Worm (Caenorhabditis elegans) whole organism, L4 larva: ENCODE results near the gene C16B8.4.

Source experiments
- F44E2.7 ChIP-seq: fragments of 200-800 bp; sonication (Bioruptor generic); IDR thresholded peaks from 2 replicates; pipeline ENCODE4 v2.1.2; 2022; ENCODE audit warnings: missing genetic modification characterization, missing compliant biosample characterization
- Y105C5A.15 ChIP-seq: fragments of 200-800 bp; sonication (Bioruptor generic); IDR thresholded peaks from 2 replicates; pipeline ENCODE4 v1.3.6; 2022; ENCODE audit warnings: missing genetic modification characterization, missing compliant biosample characterization
- Y48G9A.11 ChIP-seq: fragments of 200-800 bp; sonication (Bioruptor generic); IDR thresholded peaks from 2 replicates; pipeline ENCODE4 v1.3.6; 2022; ENCODE audit warnings: missing genetic modification reagents, missing genetic modification characterization, missing compliant biosample characterization
- Y75B8A.6 ChIP-seq: fragments of 200-800 bp; sonication (Bioruptor generic); IDR thresholded peaks from 2 replicates; pipeline ENCODE4 v1.3.6; 2022; ENCODE audit warnings: missing genetic modification reagents, missing genetic modification characterization, missing compliant biosample characterization
- ama-1 ChIP-seq: fragments of 150-350 bp; optimal IDR thresholded peaks from 2 replicates; lab custom pipeline; 2014; ENCODE audit warnings: inconsistent platforms, mixed read lengths
- arid-1 ChIP-seq: fragments of 200-800 bp; sonication (Bioruptor generic); conservative IDR thresholded peaks from 2 replicates; pipeline ENCODE4 v1.3.6; 2022; ENCODE audit warnings: missing genetic modification reagents, missing genetic modification characterization, missing compliant biosample characterization
- ceh-20 ChIP-seq: fragments of 200-800 bp; sonication (Bioruptor generic); IDR thresholded peaks from 2 replicates; pipeline ENCODE4 v1.3.6; 2022; ENCODE audit warnings: missing genetic modification reagents, missing genetic modification characterization, missing compliant biosample characterization
- ceh-28 ChIP-seq: fragments of 150-350 bp; optimal IDR thresholded peaks from 2 replicates; lab custom pipeline; 2014; ENCODE audit warnings: missing biosample characterization, missing genetic modification reagents, missing genetic modification characterization
- ceh-62 ChIP-seq: sonication (generic microtip); optimal IDR thresholded peaks from 2 replicates; lab custom pipeline; 2017; ENCODE audit warnings: missing biosample characterization, missing genetic modification characterization
- ces-1 ChIP-seq: fragments of 150-350 bp; sonication (generic microtip); optimal IDR thresholded peaks from 4 replicates; lab custom pipeline; 2014; ENCODE audit warnings: missing biosample characterization, missing genetic modification reagents, missing genetic modification characterization
- daf-16 ChIP-seq, 3 experiments: sonication (generic microtip); optimal IDR thresholded peaks; 2 replicates each; lab custom pipeline; 2016 to 2017; ENCODE audit warnings: missing genetic modification characterization in 3 of 3, missing genetic modification reagents in 3 of 3, mild to moderate bottlenecking in 2 of 3, missing compliant biosample characterization in 2 of 3, missing biosample characterization in 1 of 3, moderate library complexity in 1 of 3
- dmd-6 ChIP-seq: fragments of 200-800 bp; sonication (Bioruptor generic); IDR thresholded peaks from 2 replicates; pipeline ENCODE4 v1.3.6; 2022; ENCODE audit warnings: missing genetic modification reagents, missing genetic modification characterization, missing compliant biosample characterization
- dpl-1 ChIP-seq: fragments of 150-350 bp; optimal IDR thresholded peaks from 2 replicates; lab custom pipeline; 2014; ENCODE audit warnings: missing biosample characterization, missing genetic modification reagents, missing genetic modification characterization
- egl-27 ChIP-seq: sonication (generic microtip); optimal IDR thresholded peaks from 3 replicates; lab custom pipeline; 2017; ENCODE audit warnings: missing biosample characterization, missing genetic modification reagents, missing genetic modification characterization
- fkh-10 ChIP-seq: fragments of 150-350 bp; optimal IDR thresholded peaks from 2 replicates; lab custom pipeline; 2014; ENCODE audit warnings: missing biosample characterization, missing genetic modification reagents, missing genetic modification characterization
- hif-1 ChIP-seq, 2 experiments: sonication (generic microtip); optimal IDR thresholded peaks; 2 replicates each; lab custom pipeline; 2016 to 2017; ENCODE audit warnings: missing compliant biosample characterization in 2 of 2, missing genetic modification characterization in 2 of 2, missing genetic modification reagents in 2 of 2, missing genotype in 2 of 2, mild to moderate bottlenecking in 1 of 2
- hlh-11 ChIP-seq: fragments of 200-800 bp; sonication (Bioruptor generic); optimal IDR thresholded peaks from 2 replicates; lab custom pipeline; 2018; ENCODE audit warnings: mild to moderate bottlenecking, missing genetic modification characterization, missing compliant biosample characterization
- hlh-30 ChIP-seq: sonication (generic microtip); optimal IDR thresholded peaks from 2 replicates; lab custom pipeline; 2017; ENCODE audit warnings: antibody characterized with exemption, mild to moderate bottlenecking, missing genetic modification characterization, missing compliant biosample characterization; ENCODE audit not compliant: insufficient read depth
- lim-7 ChIP-seq: fragments of 200-800 bp; sonication (Bioruptor generic); IDR thresholded peaks from 2 replicates; pipeline ENCODE4 v1.3.6; 2022; ENCODE audit warnings: missing genetic modification characterization, missing compliant biosample characterization
- lin-13 ChIP-seq: fragments of 150-350 bp; optimal IDR thresholded peaks from 2 replicates; lab custom pipeline; 2014; ENCODE audit warnings: missing biosample characterization, missing genetic modification reagents, missing genetic modification characterization
- lin-15B ChIP-seq: fragments of 150-350 bp; sonication (generic microtip); optimal IDR thresholded peaks from 3 replicates; lab custom pipeline; 2014; ENCODE audit warnings: missing biosample characterization, missing genetic modification characterization
- madf-5 ChIP-seq, 2 experiments: fragments of 200-800 bp; sonication (Bioruptor generic); IDR thresholded peaks; 2 replicates each; pipeline ENCODE4 v1.3.6; 2022; ENCODE audit warnings: missing compliant biosample characterization in 2 of 2, missing genetic modification characterization in 2 of 2
- mdl-1 ChIP-seq, 2 experiments: fragments of 150-350 bp in 1 of 2; sonication (generic microtip) in 1 of 2; optimal IDR thresholded peaks; 2 replicates each; lab custom pipeline; 2014 to 2017; ENCODE audit warnings: missing biosample characterization in 2 of 2, missing genetic modification characterization in 2 of 2
- mep-1 ChIP-seq: fragments of 150-350 bp; sonication (generic microtip); optimal IDR thresholded peaks from 3 replicates; lab custom pipeline; 2014; ENCODE audit warnings: missing biosample characterization, missing genetic modification characterization
- mes-2 ChIP-seq: sonication (generic microtip); optimal IDR thresholded peaks from 2 replicates; lab custom pipeline; 2016; ENCODE audit warnings: missing genotype, mild to moderate bottlenecking, missing genetic modification characterization, missing compliant biosample characterization; ENCODE audit not compliant: poor library complexity, severe bottlenecking
- nhr-11 ChIP-seq: fragments of 150-350 bp; optimal IDR thresholded peaks from 2 replicates; lab custom pipeline; 2014; ENCODE audit warnings: missing biosample characterization, missing genetic modification characterization
- nhr-25 ChIP-seq: sonication (generic microtip); optimal IDR thresholded peaks from 2 replicates; lab custom pipeline; 2017; ENCODE audit warnings: missing genetic modification characterization, mild to moderate bottlenecking, missing compliant biosample characterization, antibody characterized with exemption, moderate library complexity, borderline replicate concordance; ENCODE audit not compliant: insufficient read depth
- nhr-28 ChIP-seq: fragments of 150-350 bp; optimal IDR thresholded peaks from 2 replicates; lab custom pipeline; 2014; ENCODE audit warnings: missing biosample characterization, missing genetic modification characterization
- nhr-48 ChIP-seq: sonication (generic microtip); optimal IDR thresholded peaks from 2 replicates; lab custom pipeline; 2016; ENCODE audit warnings: mild to moderate bottlenecking, missing genetic modification characterization, missing compliant biosample characterization
- nhr-77 ChIP-seq: fragments of 150-350 bp; optimal IDR thresholded peaks from 2 replicates; lab custom pipeline; 2014; ENCODE audit warnings: missing biosample characterization, missing genetic modification characterization
- pha-4 ChIP-seq, 2 experiments: fragments of 150-350 bp in 1 of 2; fragments of 200-800 bp in 1 of 2; sonication (Bioruptor generic) in 1 of 2; IDR thresholded peaks in 1 of 2; optimal IDR thresholded peaks in 1 of 2; 2 replicates each; pipeline versions ENCODE4 v1.3.6 to Lab custom; 2014 to 2022; ENCODE audit warnings: missing genetic modification characterization in 2 of 2, missing genetic modification reagents in 2 of 2, missing biosample characterization in 1 of 2, missing compliant biosample characterization in 1 of 2
- pqm-1 ChIP-seq: sonication (generic microtip); optimal IDR thresholded peaks from 2 replicates; lab custom pipeline; 2017; ENCODE audit warnings: missing biosample characterization, missing genetic modification characterization
- rbr-2 ChIP-seq: sonication (generic microtip); optimal IDR thresholded peaks from 2 replicates; lab custom pipeline; 2016; ENCODE audit warnings: missing genotype, missing genetic modification characterization, missing compliant biosample characterization
- set-16 ChIP-seq: fragments of 200-800 bp; sonication (Bioruptor generic); IDR thresholded peaks from 2 replicates; pipeline ENCODE4 v1.3.6; 2022; ENCODE audit warnings: missing genetic modification reagents, missing genetic modification characterization, missing compliant biosample characterization
- skn-1 ChIP-seq: fragments of 150-350 bp; optimal IDR thresholded peaks from 2 replicates; lab custom pipeline; 2014; ENCODE audit warnings: missing biosample characterization, missing genetic modification characterization
- snpc-1.2 ChIP-seq: fragments of 200-800 bp; sonication (Bioruptor generic); IDR thresholded peaks from 2 replicates; pipeline ENCODE4 v1.3.6; 2022; ENCODE audit warnings: missing genetic modification reagents, missing genetic modification characterization, missing compliant biosample characterization
- spr-3 ChIP-seq: fragments of 200-800 bp; sonication (Bioruptor generic); optimal IDR thresholded peaks from 2 replicates; lab custom pipeline; 2018; ENCODE audit warnings: mild to moderate bottlenecking, missing genetic modification characterization, missing compliant biosample characterization
- unc-62 ChIP-seq, 3 experiments: fragments of 150-350 bp in 1 of 3; sonication (generic microtip); optimal IDR thresholded peaks in 2 of 3; peaks in 1 of 3; 1 replicate in 1 of 3; 2 replicates in 2 of 3; lab custom pipeline; 2014 to 2017; ENCODE audit warnings: missing biosample characterization in 3 of 3, missing genetic modification characterization in 3 of 3, missing genetic modification reagents in 3 of 3, missing genotype in 1 of 3
- zfp-2 ChIP-seq: sonication (generic microtip); optimal IDR thresholded peaks from 2 replicates; lab custom pipeline; 2016; ENCODE audit warnings: mild to moderate bottlenecking, missing genetic modification characterization, missing compliant biosample characterization
- zip-2 ChIP-seq: fragments of 150-350 bp; optimal IDR thresholded peaks from 2 replicates; lab custom pipeline; 2014; ENCODE audit warnings: missing biosample characterization, missing genetic modification characterization

The C16B8.4 gene

ce11 chrX:4016113-4016512 lies 42.7 kb upstream of the C16B8.4 start, which contains the start of gene hrg-1 (continued):
- peak; percentile 64 for TF ChIP-seq rbr-2 (tag; lab: Kevin White, UChicago)
- peak in 1 of 2 experiments; percentile 87 for TF ChIP-seq mdl-1 (tag; optimal IDR thresholded peaks at IDR 0.05; lab: Kevin White, UChicago)
- peak in 1 of 2 experiments; percentile 53 for TF ChIP-seq daf-16 (GFP tag; optimal IDR thresholded peaks at IDR 0.05; lab: Kevin White, UChicago)
- TF ChIP-seq daf-16 (tag; optimal IDR thresholded peaks at IDR 0.05; lab: Kevin White, UChicago), result peak; percentile 27
- no peak for TF ChIP-seq lin-15B (tag; lab: Kevin White, UChicago)
- TF ChIP-seq nhr-48 (tag; lab: Kevin White, UChicago), result peak; percentile 60
- peak in 1 of 2 experiments; percentile 98 for TF ChIP-seq unc-62 (GFP tag; optimal IDR thresholded peaks at IDR 0.05 in 1 of 2; lab: Kevin White, UChicago)
- TF ChIP-seq unc-62 (tag; optimal IDR thresholded peaks at IDR 0.05; lab: Kevin White, UChicago), result no peak
- TF ChIP-seq arid-1 (GFP tag; lab: Robert Waterston, UW), result 0 out of 2 replicates have a peak, but pooled peaks have one; percentile 4
- TF ChIP-seq nhr-25 (tag; lab: Kevin White, UChicago), result peak; percentile 31
- TF ChIP-seq lin-13 (GFP tag; lab: Kevin White, UChicago), result peak; percentile 8
- TF ChIP-seq snpc-1.2 (GFP tag; lab: Robert Waterston, UW), result no peak
- no peak for TF ChIP-seq Y75B8A.6
- peak; percentile 73 for TF ChIP-seq nhr-11
- TF ChIP-seq dmd-6 (GFP tag; lab: Robert Waterston, UW), result peak; percentile 62
- no peak for TF ChIP-seq ceh-62 (tag; lab: Kevin White, UChicago)
- TF ChIP-seq ceh-20 (GFP tag; lab: Robert Waterston, UW), result peak; percentile 27; the same call in 1 of the 2 replicates
- TF ChIP-seq nhr-28 (tag; lab: Kevin White, UChicago), result peak; percentile 97
- TF ChIP-seq ceh-28, result peak; percentile 23
- no peak for TF ChIP-seq zip-2
- TF ChIP-seq Y48G9A.11 (GFP tag; lab: Robert Waterston, UW), result no peak
- TF ChIP-seq hif-1 (tag; optimal IDR thresholded peaks at IDR 0.05; lab: Kevin White, UChicago), result peak in 1 of 2 experiments; percentile 40
- no peak for TF ChIP-seq Y105C5A.15 (GFP tag; lab: Robert Waterston, UW)
- no peak for TF ChIP-seq skn-1
- peak; percentile 45 for TF ChIP-seq nhr-77
- TF ChIP-seq lim-7 (GFP tag; lab: Robert Waterston, UW), result no peak
- peak; percentile 44 for TF ChIP-seq set-16 (GFP tag; lab: Robert Waterston, UW)
- TF ChIP-seq dpl-1, result peak; percentile 13
- no peak for TF ChIP-seq F44E2.7 (GFP tag; lab: Robert Waterston, UW)
- no peak for TF ChIP-seq ama-1 (lab: Kevin White, UChicago)
- no peak for TF ChIP-seq zfp-2 (tag; lab: Kevin White, UChicago)
- peak; percentile 84 for TF ChIP-seq mep-1 (tag; lab: Kevin White, UChicago)
- peak; percentile 40 for TF ChIP-seq ces-1 (GFP tag; lab: Kevin White, UChicago)
- TF ChIP-seq fkh-10, result peak; percentile 79
- TF ChIP-seq pha-4 (GFP tag; IDR thresholded peaks at IDR 0.05; lab: Robert Waterston, UW), result no peak; the same call in 1 of the 2 replicates
- peak; percentile 5 for TF ChIP-seq pha-4 (tag; optimal IDR thresholded peaks at IDR 0.05; lab: Kevin White, UChicago)
- peak; percentile 89 for TF ChIP-seq hlh-30 (tag; lab: Kevin White, UChicago)
- TF ChIP-seq pqm-1, result peak; percentile 44
- no peak for TF ChIP-seq madf-5 (GFP tag; IDR thresholded peaks at IDR 0.05; lab: Robert Waterston, UW)
- peak; percentile 57 for TF ChIP-seq mes-2 (tag; lab: Kevin White, UChicago)
- TF ChIP-seq spr-3, result no peak
- TF ChIP-seq hlh-11, result peak; percentile 86

DNA sequence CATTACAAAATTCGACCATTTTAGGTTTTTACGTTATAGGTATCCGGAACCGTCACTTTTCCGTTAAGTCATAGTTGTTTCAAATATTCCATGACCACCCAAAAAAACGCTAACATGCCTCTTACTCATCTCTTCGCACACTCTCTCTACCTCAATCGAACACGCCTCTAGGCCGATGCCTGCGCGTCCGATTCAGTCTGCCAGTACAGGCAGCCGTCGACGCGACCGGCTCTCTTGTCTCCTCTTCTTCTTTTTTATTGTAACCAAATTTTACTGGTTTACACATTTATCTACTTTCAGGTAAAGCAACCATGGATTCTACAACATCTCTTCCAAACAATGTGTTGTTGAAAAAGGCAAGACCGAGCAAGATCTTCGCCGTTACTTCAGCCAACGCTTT lies 38.5 kb upstream of the C16B8.4 start, which contains the start of gene mop-25.1:
mop-25.1 (plus strand) TSS at position 301 of the 400 bp plus-strand sequence.
- peak in 1 of 2 experiments; percentile 20 for TF ChIP-seq unc-62 (GFP tag; optimal IDR thresholded peaks at IDR 0.05 in 1 of 2; lab: Kevin White, UChicago)
- TF ChIP-seq unc-62 (tag; optimal IDR thresholded peaks at IDR 0.05; lab: Kevin White, UChicago), result no peak
- no peak for TF ChIP-seq egl-27
- TF ChIP-seq, all 104 proteins: peak for 1
